Worm (Caenorhabditis elegans): Measurements from ENCODE around the gene srsx-25.

DNA sequence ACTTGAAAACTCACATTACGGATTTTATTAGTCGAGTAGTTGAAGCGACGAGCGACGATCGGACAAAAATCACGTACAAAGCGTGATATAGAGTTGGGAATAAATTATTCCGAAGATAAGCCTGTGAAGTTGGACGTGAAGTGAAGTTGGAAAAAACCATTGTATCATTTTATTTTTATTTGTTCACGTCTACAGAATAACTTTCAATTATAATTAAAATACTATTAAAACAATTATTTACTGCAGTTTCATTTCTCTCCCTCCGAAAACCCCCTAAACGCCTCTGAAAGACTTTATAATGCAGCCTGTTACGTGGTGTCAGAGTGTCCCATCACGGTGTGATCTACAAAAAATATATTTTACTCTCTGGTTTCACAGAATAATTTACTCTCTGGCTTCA is 4.8 kb upstream of the srsx-25 start, which contains the start of gene Y62E10A.3:
- TF ChIP-seq scrt-1 (GFP tag; IDR thresholded peaks at IDR 0.05) (no peak), ceh-13 (GFP tag; optimal IDR thresholded peaks at IDR 0.05) (no peak), tbx-11 (GFP tag; IDR thresholded peaks at IDR 0.05) (no peak), tra-4 (tag; optimal IDR thresholded peaks at IDR 0.05) (no peak), tbx-37 (GFP tag; conservative IDR thresholded peaks at IDR 0.05) (no peak), F13C5.2 (tag; optimal IDR thresholded peaks at IDR 0.05) (no peak), aly-1 (tag; optimal IDR thresholded peaks at IDR 0.05) (no peak), ama-1 (optimal IDR thresholded peaks at IDR 0.05) (no peak)

Data from whole organism, early embryonic.